Worm (Caenorhabditis elegans): ENCODE measurements around the gene lbp-1.

DNA sequence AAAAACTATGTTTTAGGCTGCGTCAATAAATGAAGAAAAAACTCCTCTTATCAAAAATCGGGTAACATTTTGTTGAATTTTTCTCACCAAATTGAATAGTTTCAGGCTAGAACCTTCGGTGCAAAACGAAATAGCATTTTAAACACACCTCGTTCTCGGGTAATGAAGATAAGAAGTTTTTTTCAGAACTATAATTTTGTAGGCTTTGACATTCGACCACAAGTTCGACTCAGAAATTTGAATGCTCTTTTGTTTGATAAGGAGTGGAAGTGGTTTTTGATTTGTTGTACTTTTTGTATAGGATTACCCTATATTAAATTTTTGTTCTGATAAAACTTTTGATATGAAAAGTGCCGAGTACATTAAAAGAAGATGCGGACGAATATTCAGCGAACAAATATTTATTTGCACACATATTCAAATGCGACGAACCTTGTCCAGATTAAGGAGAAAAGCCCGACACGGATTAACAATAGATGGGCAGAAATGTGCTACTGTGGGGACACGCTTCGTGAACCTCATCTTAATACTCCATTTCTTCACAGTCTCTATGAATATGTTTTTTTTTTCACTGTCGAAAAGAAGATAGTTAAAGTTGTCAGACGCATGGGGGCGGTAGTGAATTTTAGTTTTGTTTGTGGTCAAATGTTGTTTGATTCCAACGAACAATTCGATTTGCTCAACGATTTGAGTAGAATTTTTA lies 47.8 kb downstream of the lbp-1 start:
- TF ChIP-seq fkh-10 (GFP tag; optimal IDR thresholded peaks at IDR 0.05) (no peak), nhr-20 (tag; optimal IDR thresholded peaks at IDR 0.05) (no peak)

Measured in whole organism, L1 larva.